Worm (Caenorhabditis elegans) whole organism, L4 larva: Measurements from ENCODE around the gene Y26G10.1.

Experiments
- F10B5.3 ChIP-seq: sonication (generic microtip); optimal IDR thresholded peaks from 2 replicates; lab custom pipeline; 2016; ENCODE audit warnings: mild to moderate bottlenecking, missing genetic modification characterization, missing compliant biosample characterization
- F26F4.8 ChIP-seq: fragments of 200-800 bp; sonication (Bioruptor generic); conservative IDR thresholded peaks from 2 replicates; pipeline ENCODE4 v1.3.6; 2022; ENCODE audit warnings: missing genetic modification characterization, missing compliant biosample characterization
- F37D6.2 ChIP-seq: sonication (generic microtip); optimal IDR thresholded peaks from 2 replicates; lab custom pipeline; 2016; ENCODE audit warnings: mild to moderate bottlenecking, missing genetic modification characterization, missing compliant biosample characterization
- F44E2.7 ChIP-seq: fragments of 200-800 bp; sonication (Bioruptor generic); IDR thresholded peaks from 2 replicates; pipeline ENCODE4 v2.1.2; 2022; ENCODE audit warnings: missing genetic modification characterization, missing compliant biosample characterization
- Y105C5A.15 ChIP-seq: fragments of 200-800 bp; sonication (Bioruptor generic); IDR thresholded peaks from 2 replicates; pipeline ENCODE4 v1.3.6; 2022; ENCODE audit warnings: missing genetic modification characterization, missing compliant biosample characterization
- Y75B8A.6 ChIP-seq: fragments of 200-800 bp; sonication (Bioruptor generic); IDR thresholded peaks from 2 replicates; pipeline ENCODE4 v1.3.6; 2022; ENCODE audit warnings: missing genetic modification reagents, missing genetic modification characterization, missing compliant biosample characterization
- aha-1 ChIP-seq: fragments of 150-350 bp; peaks from one replicate; lab custom pipeline; 2014; ENCODE audit warnings: missing biosample characterization, missing genetic modification characterization
- arid-1 ChIP-seq: fragments of 200-800 bp; sonication (Bioruptor generic); conservative IDR thresholded peaks from 2 replicates; pipeline ENCODE4 v1.3.6; 2022; ENCODE audit warnings: missing genetic modification reagents, missing genetic modification characterization, missing compliant biosample characterization
- ceh-20 ChIP-seq: fragments of 200-800 bp; sonication (Bioruptor generic); IDR thresholded peaks from 2 replicates; pipeline ENCODE4 v1.3.6; 2022; ENCODE audit warnings: missing genetic modification reagents, missing genetic modification characterization, missing compliant biosample characterization
- ceh-32 ChIP-seq: sonication (generic microtip); optimal IDR thresholded peaks from 2 replicates; lab custom pipeline; 2016; ENCODE audit warnings: mild to moderate bottlenecking, missing genetic modification characterization, missing compliant biosample characterization; ENCODE audit not compliant: poor library complexity
- ceh-44 ChIP-seq: fragments of 200-800 bp; sonication (Bioruptor generic); IDR thresholded peaks from 2 replicates; pipeline ENCODE4 v1.3.6; 2022; ENCODE audit warnings: missing genetic modification reagents, missing genetic modification characterization, missing compliant biosample characterization
- ces-1 ChIP-seq: fragments of 150-350 bp; sonication (generic microtip); optimal IDR thresholded peaks from 4 replicates; lab custom pipeline; 2014; ENCODE audit warnings: missing biosample characterization, missing genetic modification reagents, missing genetic modification characterization
- daf-12 ChIP-seq: fragments of 150-350 bp; optimal IDR thresholded peaks from 2 replicates; lab custom pipeline; 2014; ENCODE audit warnings: missing biosample characterization, missing genetic modification reagents, missing genetic modification characterization
- daf-16 ChIP-seq, 3 experiments: sonication (generic microtip); optimal IDR thresholded peaks; 2 replicates each; lab custom pipeline; 2016 to 2017; ENCODE audit warnings: missing genetic modification characterization in 3 of 3, missing genetic modification reagents in 3 of 3, mild to moderate bottlenecking in 2 of 3, missing compliant biosample characterization in 2 of 3, missing biosample characterization in 1 of 3, moderate library complexity in 1 of 3
- daf-19 ChIP-seq: fragments of 200-800 bp; sonication (Bioruptor generic); conservative IDR thresholded peaks from 2 replicates; pipeline ENCODE4 v1.3.6; 2022; ENCODE audit warnings: missing genetic modification characterization, missing compliant biosample characterization
- daf-8 ChIP-seq: fragments of 200-800 bp; sonication (Bioruptor generic); IDR thresholded peaks from 2 replicates; pipeline ENCODE4 v1.3.6; 2022; ENCODE audit warnings: missing genetic modification characterization, missing compliant biosample characterization
- dmd-6 ChIP-seq: fragments of 200-800 bp; sonication (Bioruptor generic); IDR thresholded peaks from 2 replicates; pipeline ENCODE4 v1.3.6; 2022; ENCODE audit warnings: missing genetic modification reagents, missing genetic modification characterization, missing compliant biosample characterization
- dmd-9 ChIP-seq: fragments of 200-800 bp; sonication (Bioruptor generic); IDR thresholded peaks from 2 replicates; pipeline ENCODE4 v1.3.6; 2022; ENCODE audit warnings: missing genetic modification reagents, missing genetic modification characterization, missing compliant biosample characterization
- duxl-1 ChIP-seq: sonication (generic microtip); optimal IDR thresholded peaks from 2 replicates; lab custom pipeline; 2016; ENCODE audit warnings: mild to moderate bottlenecking, missing genetic modification characterization, moderate library complexity, missing compliant biosample characterization; ENCODE audit not compliant: poor library complexity
- egl-27 ChIP-seq: sonication (generic microtip); optimal IDR thresholded peaks from 3 replicates; lab custom pipeline; 2017; ENCODE audit warnings: missing biosample characterization, missing genetic modification reagents, missing genetic modification characterization
- egl-43 ChIP-seq: fragments of 200-800 bp; sonication (Bioruptor generic); IDR thresholded peaks from 2 replicates; pipeline ENCODE4 v1.3.6; 2022; ENCODE audit warnings: missing genetic modification reagents, missing genetic modification characterization, missing compliant biosample characterization
- hif-1 ChIP-seq, 2 experiments: sonication (generic microtip); optimal IDR thresholded peaks; 2 replicates each; lab custom pipeline; 2016 to 2017; ENCODE audit warnings: missing compliant biosample characterization in 2 of 2, missing genetic modification characterization in 2 of 2, missing genetic modification reagents in 2 of 2, missing genotype in 2 of 2, mild to moderate bottlenecking in 1 of 2
- hlh-30 ChIP-seq: sonication (generic microtip); optimal IDR thresholded peaks from 2 replicates; lab custom pipeline; 2017; ENCODE audit warnings: antibody characterized with exemption, mild to moderate bottlenecking, missing genetic modification characterization, missing compliant biosample characterization; ENCODE audit not compliant: insufficient read depth
- lin-15B ChIP-seq: fragments of 150-350 bp; sonication (generic microtip); optimal IDR thresholded peaks from 3 replicates; lab custom pipeline; 2014; ENCODE audit warnings: missing biosample characterization, missing genetic modification characterization
- lin-38 ChIP-seq: fragments of 200-800 bp; sonication (Bioruptor generic); IDR thresholded peaks from 2 replicates; pipeline ENCODE4 v1.3.6; 2022; ENCODE audit warnings: missing genetic modification reagents, missing genetic modification characterization, missing compliant biosample characterization
- lin-39 ChIP-seq: fragments of 150-350 bp; optimal IDR thresholded peaks from 2 replicates; lab custom pipeline; 2014; ENCODE audit warnings: missing biosample characterization, missing genetic modification reagents, missing genetic modification characterization
- mdl-1 ChIP-seq, 2 experiments: fragments of 150-350 bp in 1 of 2; sonication (generic microtip) in 1 of 2; optimal IDR thresholded peaks; 2 replicates each; lab custom pipeline; 2014 to 2017; ENCODE audit warnings: missing biosample characterization in 2 of 2, missing genetic modification characterization in 2 of 2
- mdt-29 ChIP-seq: fragments of 200-800 bp; sonication (Bioruptor generic); IDR thresholded peaks from 2 replicates; pipeline ENCODE4 v1.3.6; 2022; ENCODE audit warnings: missing genetic modification reagents, missing genetic modification characterization, missing compliant biosample characterization
- mes-2 ChIP-seq: sonication (generic microtip); optimal IDR thresholded peaks from 2 replicates; lab custom pipeline; 2016; ENCODE audit warnings: missing genotype, mild to moderate bottlenecking, missing genetic modification characterization, missing compliant biosample characterization; ENCODE audit not compliant: poor library complexity, severe bottlenecking
- mxl-2 ChIP-seq: fragments of 200-800 bp; sonication (Bioruptor generic); conservative IDR thresholded peaks from 2 replicates; pipeline ENCODE4 v1.3.6; 2022; ENCODE audit warnings: missing genetic modification reagents, missing genetic modification characterization, missing compliant biosample characterization
- nhr-11 ChIP-seq: fragments of 150-350 bp; optimal IDR thresholded peaks from 2 replicates; lab custom pipeline; 2014; ENCODE audit warnings: missing biosample characterization, missing genetic modification characterization
- nhr-237 ChIP-seq: sonication (generic microtip); optimal IDR thresholded peaks from 2 replicates; lab custom pipeline; 2017; ENCODE audit warnings: missing biosample characterization, missing genetic modification characterization
- nhr-41 ChIP-seq: fragments of 200-800 bp; sonication (Bioruptor generic); IDR thresholded peaks from 2 replicates; pipeline ENCODE4 v1.3.6; 2022; ENCODE audit warnings: missing genetic modification reagents, missing genetic modification characterization, missing compliant biosample characterization
- php-3 ChIP-seq: fragments of 200-800 bp; sonication (Bioruptor generic); IDR thresholded peaks from 2 replicates; pipeline ENCODE4 v1.3.6; 2022; ENCODE audit warnings: missing genetic modification reagents, missing genetic modification characterization, missing compliant biosample characterization
- pqm-1 ChIP-seq: sonication (generic microtip); optimal IDR thresholded peaks from 2 replicates; lab custom pipeline; 2017; ENCODE audit warnings: missing biosample characterization, missing genetic modification characterization
- snpc-1.2 ChIP-seq: fragments of 200-800 bp; sonication (Bioruptor generic); IDR thresholded peaks from 2 replicates; pipeline ENCODE4 v1.3.6; 2022; ENCODE audit warnings: missing genetic modification reagents, missing genetic modification characterization, missing compliant biosample characterization
- unc-130 ChIP-seq: sonication (generic microtip); optimal IDR thresholded peaks from 2 replicates; lab custom pipeline; 2016; ENCODE audit warnings: missing genetic modification reagents, missing genetic modification characterization, missing compliant biosample characterization
- unc-62 ChIP-seq, 3 experiments: fragments of 150-350 bp in 1 of 3; sonication (generic microtip); optimal IDR thresholded peaks in 2 of 3; peaks in 1 of 3; 1 replicate in 1 of 3; 2 replicates in 2 of 3; lab custom pipeline; 2014 to 2017; ENCODE audit warnings: missing biosample characterization in 3 of 3, missing genetic modification characterization in 3 of 3, missing genetic modification reagents in 3 of 3, missing genotype in 1 of 3
- vab-7 ChIP-seq: fragments of 200-800 bp; sonication (Bioruptor generic); IDR thresholded peaks from 2 replicates; pipeline ENCODE4 v1.3.6; 2022; ENCODE audit warnings: missing genetic modification reagents, missing genetic modification characterization, missing compliant biosample characterization
- zfp-2 ChIP-seq: sonication (generic microtip); optimal IDR thresholded peaks from 2 replicates; lab custom pipeline; 2016; ENCODE audit warnings: mild to moderate bottlenecking, missing genetic modification characterization, missing compliant biosample characterization
- zfp-3 ChIP-seq: fragments of 200-800 bp; sonication (Bioruptor generic); conservative IDR thresholded peaks from 2 replicates; pipeline ENCODE4 v1.3.6; 2022; ENCODE audit warnings: missing genetic modification reagents, missing genetic modification characterization, missing compliant biosample characterization
- ztf-11 ChIP-seq: fragments of 150-350 bp; optimal IDR thresholded peaks from 2 replicates; lab custom pipeline; 2014; ENCODE audit warnings: missing biosample characterization, missing genetic modification characterization

Gene Y26G10.1

ce11 chrV:17695802-17696201 lies at the start of gene Y26G10.1:
TSS of gene Y26G10.1 (minus strand) at chrV:17695902.
- TF ChIP-seq egl-43 (GFP tag; lab: Robert Waterston, UW) (no peak), mes-2 (tag; lab: Kevin White, UChicago) (no peak)
- TF ChIP-seq, all 104 proteins: peak for 0

- TF ChIP-seq mdl-1 (tag; optimal IDR thresholded peaks at IDR 0.05; lab: Kevin White, UChicago) (no peak), nhr-237 (no peak), mxl-2 (GFP tag; lab: Robert Waterston, UW) (no peak), F37D6.2 (no peak), hlh-30 (tag; lab: Kevin White, UChicago) (no peak), ces-1 (no peak), zfp-2 (no peak), zfp-3 (no peak), ceh-32 (tag; lab: Kevin White, UChicago) (no peak), duxl-1 (no peak), lin-38 (GFP tag; lab: Robert Waterston, UW) (no peak), ztf-11 (no peak), arid-1 (GFP tag; lab: Robert Waterston, UW) (no peak), snpc-1.2 (no peak), unc-62 (GFP tag; optimal IDR thresholded peaks at IDR 0.05 in 1 of 2; lab: Kevin White, UChicago) (no peak), unc-62 (tag; optimal IDR thresholded peaks at IDR 0.05; lab: Kevin White, UChicago) (no peak), dmd-9 (GFP tag; lab: Robert Waterston, UW) (no peak), daf-19 (GFP tag; lab: Robert Waterston, UW) (no peak), dmd-6 (GFP tag; lab: Robert Waterston, UW) (no peak)
Observed at ce11 chrV:17743802-17744201, 48.1 kb upstream of the Y26G10.1 start.

ce11 chrV:17739801-17740200 lies 44.1 kb upstream of the Y26G10.1 start, which contains the start of gene cutl-4:
TSS of gene cutl-4 (minus strand) at chrV:17739901.
- no peak for TF ChIP-seq vab-7 (GFP tag; lab: Robert Waterston, UW)
- TF ChIP-seq hif-1 (tag; optimal IDR thresholded peaks at IDR 0.05; lab: Kevin White, UChicago), result no peak
- no peak for TF ChIP-seq F10B5.3 (tag; lab: Kevin White, UChicago)
- TF ChIP-seq arid-1 (GFP tag; lab: Robert Waterston, UW), result no peak
- TF ChIP-seq dmd-9 (GFP tag; lab: Robert Waterston, UW), result no peak
- TF ChIP-seq daf-12 (tag; lab: Kevin White, UChicago), result no peak
- TF ChIP-seq Y105C5A.15, result no peak

- no peak for TF ChIP-seq aha-1 (tag; lab: Kevin White, UChicago)
- TF ChIP-seq F44E2.7 (GFP tag; lab: Robert Waterston, UW), result no peak
- TF ChIP-seq ztf-11, result no peak
- TF ChIP-seq egl-27 (tag; lab: Kevin White, UChicago), result no peak
- no peak for TF ChIP-seq F26F4.8 (GFP tag; lab: Robert Waterston, UW)
- no peak for TF ChIP-seq lin-15B
- TF ChIP-seq Y75B8A.6 (GFP tag; lab: Robert Waterston, UW), result no peak
- TF ChIP-seq unc-130 (GFP tag; lab: Kevin White, UChicago), result no peak
- no peak for TF ChIP-seq lin-39
- TF ChIP-seq dmd-9 (GFP tag; lab: Robert Waterston, UW), result no peak
Observed at ce11 chrV:17732516-17732915, 36.8 kb upstream of the Y26G10.1 start, which contains the start of gene twk-42. TSS of gene twk-42 (minus strand) at chrV:17732616.

ce11 chrV:17728757-17729156 lies 33.1 kb upstream of the Y26G10.1 start:
- TF ChIP-seq daf-8 (GFP tag; lab: Robert Waterston, UW) (no peak), mdt-29 (GFP tag; lab: Robert Waterston, UW) (no peak), unc-62 (GFP tag; optimal IDR thresholded peaks at IDR 0.05 in 1 of 2; lab: Kevin White, UChicago) (peak in 1 of 2 experiments; percentile 96), unc-62 (tag; optimal IDR thresholded peaks at IDR 0.05; lab: Kevin White, UChicago) (no peak), vab-7 (GFP tag; lab: Robert Waterston, UW) (no peak), nhr-41 (GFP tag; lab: Robert Waterston, UW) (no peak), pqm-1 (no peak), ceh-20 (GFP tag; lab: Robert Waterston, UW) (0 out of 2 replicates have a peak, but pooled peaks have one; percentile 29), F26F4.8 (GFP tag; lab: Robert Waterston, UW) (no peak), mxl-2 (GFP tag; lab: Robert Waterston, UW) (no peak), aha-1 (tag; lab: Kevin White, UChicago) (no peak), ceh-44 (GFP tag; lab: Robert Waterston, UW) (no peak), egl-43 (GFP tag; lab: Robert Waterston, UW) (no peak), php-3 (GFP tag; lab: Robert Waterston, UW) (no peak), snpc-1.2 (no peak), nhr-11 (peak; percentile 60), daf-16 (GFP tag; optimal IDR thresholded peaks at IDR 0.05; lab: Kevin White, UChicago) (peak in 1 of 2 experiments; percentile 40), daf-16 (tag; optimal IDR thresholded peaks at IDR 0.05; lab: Kevin White, UChicago) (no peak)
